Worm (Caenorhabditis elegans) whole organism, late embryonic: ENCODE results near the gene fbxa-126.

Source experiments
- F13H6.1 ChIP-seq: sonication (generic microtip); optimal IDR thresholded peaks from 2 replicates; lab custom pipeline; 2016; ENCODE audit warnings: missing genetic modification characterization, missing compliant biosample characterization
- K02D7.2 ChIP-seq: sonication (generic microtip); optimal IDR thresholded peaks from 2 replicates; lab custom pipeline; 2017; ENCODE audit warnings: mild to moderate bottlenecking, missing genetic modification characterization, missing compliant biosample characterization
- Y22D7AL.16 ChIP-seq: sonication (generic microtip); optimal IDR thresholded peaks from 2 replicates; lab custom pipeline; 2016; ENCODE audit warnings: missing genetic modification characterization, missing compliant biosample characterization
- ama-1 ChIP-seq: fragments of 150-350 bp; optimal IDR thresholded peaks from 2 replicates; lab custom pipeline; 2014
- ceh-18 ChIP-seq: sonication (generic microtip); optimal IDR thresholded peaks from 2 replicates; lab custom pipeline; 2016; ENCODE audit warnings: missing genetic modification characterization, missing compliant biosample characterization
- ceh-2 ChIP-seq: sonication (generic microtip); optimal IDR thresholded peaks from 2 replicates; lab custom pipeline; 2016; ENCODE audit warnings: missing genotype, missing genetic modification characterization, missing compliant biosample characterization
- ceh-22 ChIP-seq: sonication (generic microtip); optimal IDR thresholded peaks from 2 replicates; lab custom pipeline; 2017; ENCODE audit warnings: missing biosample characterization, missing genetic modification characterization
- ceh-30 ChIP-seq: fragments of 150-350 bp; optimal IDR thresholded peaks from 2 replicates; lab custom pipeline; 2014; ENCODE audit warnings: missing biosample characterization, missing genetic modification characterization
- ceh-31 ChIP-seq: sonication (generic microtip); optimal IDR thresholded peaks from 2 replicates; lab custom pipeline; 2016; ENCODE audit warnings: missing genetic modification characterization, missing compliant biosample characterization
- ceh-34 ChIP-seq: sonication (generic microtip); optimal IDR thresholded peaks from 2 replicates; lab custom pipeline; 2016; ENCODE audit warnings: mild to moderate bottlenecking, missing genetic modification characterization, missing compliant biosample characterization
- ceh-45 ChIP-seq: fragments of 200-800 bp; sonication (Bioruptor generic); IDR thresholded peaks from 2 replicates; pipeline ENCODE4 v1.3.6; 2022; ENCODE audit warnings: missing genetic modification reagents, missing genetic modification characterization, missing compliant biosample characterization
- ceh-48 ChIP-seq: sonication (generic microtip); optimal IDR thresholded peaks from 2 replicates; lab custom pipeline; 2016; ENCODE audit warnings: missing genetic modification characterization, inconsistent platforms, missing compliant biosample characterization
- dve-1 ChIP-seq: sonication (generic microtip); optimal IDR thresholded peaks from 2 replicates; lab custom pipeline; 2017; ENCODE audit warnings: antibody characterized with exemption, mild to moderate bottlenecking, missing genetic modification characterization, missing compliant biosample characterization
- elt-2 ChIP-seq: sonication (generic microtip); optimal IDR thresholded peaks from 2 replicates; lab custom pipeline; 2016; ENCODE audit warnings: missing genetic modification reagents, missing genetic modification characterization, missing compliant biosample characterization
- elt-4 ChIP-seq: sonication (generic microtip); optimal IDR thresholded peaks from 2 replicates; lab custom pipeline; 2016; ENCODE audit warnings: missing genetic modification characterization, missing compliant biosample characterization
- ets-4 ChIP-seq: sonication (generic microtip); optimal IDR thresholded peaks from 2 replicates; lab custom pipeline; 2016; ENCODE audit warnings: missing genetic modification characterization, missing compliant biosample characterization
- eyg-1 ChIP-seq: sonication (generic microtip); optimal IDR thresholded peaks from 2 replicates; lab custom pipeline; 2016; ENCODE audit warnings: missing genotype, missing genetic modification characterization, missing compliant biosample characterization
- fax-1 ChIP-seq: sonication (generic microtip); optimal IDR thresholded peaks from 2 replicates; lab custom pipeline; 2016; ENCODE audit warnings: missing genotype, missing genetic modification characterization, missing compliant biosample characterization
- fkh-10 ChIP-seq: fragments of 150-350 bp; optimal IDR thresholded peaks from 2 replicates; lab custom pipeline; 2014; ENCODE audit warnings: missing biosample characterization, missing genetic modification reagents, missing genetic modification characterization
- fkh-6 ChIP-seq: sonication (generic microtip); optimal IDR thresholded peaks from 2 replicates; lab custom pipeline; 2016; ENCODE audit warnings: missing genetic modification characterization, missing compliant biosample characterization
- gmeb-2 ChIP-seq: sonication (generic microtip); optimal IDR thresholded peaks from 2 replicates; lab custom pipeline; 2016; ENCODE audit warnings: missing genetic modification characterization, inconsistent platforms, missing compliant biosample characterization
- hlh-15 ChIP-seq: sonication (generic microtip); optimal IDR thresholded peaks from 2 replicates; lab custom pipeline; 2016; ENCODE audit warnings: missing genetic modification characterization, missing compliant biosample characterization
- hlh-8 ChIP-seq: sonication (generic microtip); optimal IDR thresholded peaks from 2 replicates; lab custom pipeline; 2016; ENCODE audit warnings: missing genotype, missing genetic modification characterization, missing compliant biosample characterization
- lim-6 ChIP-seq: sonication (generic microtip); optimal IDR thresholded peaks from 2 replicates; lab custom pipeline; 2016; ENCODE audit warnings: missing genetic modification characterization, missing compliant biosample characterization
- lin-11 ChIP-seq: fragments of 200-800 bp; sonication (Bioruptor generic); optimal IDR thresholded peaks from 2 replicates; lab custom pipeline; 2018; ENCODE audit warnings: mild to moderate bottlenecking, missing genetic modification characterization, missing compliant biosample characterization
- madf-2 ChIP-seq: sonication (generic microtip); optimal IDR thresholded peaks from 2 replicates; lab custom pipeline; 2017; ENCODE audit warnings: missing genetic modification characterization, missing compliant biosample characterization
- mec-3 ChIP-seq: sonication (generic microtip); optimal IDR thresholded peaks from 2 replicates; lab custom pipeline; 2016; ENCODE audit warnings: borderline replicate concordance, missing genetic modification characterization, missing compliant biosample characterization
- nfya-1 ChIP-seq: sonication (generic microtip); optimal IDR thresholded peaks from 2 replicates; lab custom pipeline; 2017; ENCODE audit warnings: missing genetic modification characterization, mild to moderate bottlenecking, missing compliant biosample characterization, antibody characterized with exemption, moderate library complexity
- nhr-11 ChIP-seq: fragments of 150-350 bp; optimal IDR thresholded peaks from 2 replicates; lab custom pipeline; 2014; ENCODE audit warnings: missing biosample characterization, missing genetic modification characterization
- pag-3 ChIP-seq: sonication (generic microtip); optimal IDR thresholded peaks from 2 replicates; lab custom pipeline; 2016; ENCODE audit warnings: missing compliant biosample characterization, missing genetic modification characterization, borderline replicate concordance
- pha-2 ChIP-seq: sonication (generic microtip); optimal IDR thresholded peaks from 2 replicates; lab custom pipeline; 2017; ENCODE audit warnings: mild to moderate bottlenecking, missing genetic modification characterization, missing compliant biosample characterization
- ref-2 ChIP-seq: sonication (generic microtip); optimal IDR thresholded peaks from 2 replicates; lab custom pipeline; 2016; ENCODE audit warnings: missing genetic modification characterization, missing compliant biosample characterization
- rnt-1 ChIP-seq: sonication (generic microtip); optimal IDR thresholded peaks from 2 replicates; lab custom pipeline; 2016; ENCODE audit warnings: missing genetic modification characterization, missing compliant biosample characterization
- sdc-2 ChIP-seq: sonication (generic microtip); optimal IDR thresholded peaks from 2 replicates; lab custom pipeline; 2016; ENCODE audit warnings: missing genotype, missing genetic modification characterization, missing compliant biosample characterization
- sox-2 ChIP-seq: fragments of 200-800 bp; sonication (Bioruptor generic); IDR thresholded peaks from 2 replicates; pipeline ENCODE4 v1.3.6; 2022; ENCODE audit warnings: missing genetic modification reagents, missing genetic modification characterization, missing compliant biosample characterization
- tbx-2 ChIP-seq: sonication (generic microtip); optimal IDR thresholded peaks from 2 replicates; lab custom pipeline; 2016; ENCODE audit warnings: missing genetic modification characterization, missing compliant biosample characterization
- ttx-3 ChIP-seq: sonication (generic microtip); optimal IDR thresholded peaks from 2 replicates; lab custom pipeline; 2016; ENCODE audit warnings: missing genetic modification reagents, missing genetic modification characterization, missing compliant biosample characterization
- unc-55 ChIP-seq: sonication (generic microtip); optimal IDR thresholded peaks from 2 replicates; lab custom pipeline; 2017; ENCODE audit warnings: missing biosample characterization, missing genetic modification reagents, missing genetic modification characterization
- unc-86 ChIP-seq: sonication (generic microtip); optimal IDR thresholded peaks from 2 replicates; lab custom pipeline; 2016; ENCODE audit warnings: missing genetic modification characterization, missing compliant biosample characterization
- zip-5 ChIP-seq: sonication (generic microtip); optimal IDR thresholded peaks from 2 replicates; lab custom pipeline; 2016; ENCODE audit warnings: missing genetic modification characterization, missing compliant biosample characterization
- ztf-16 ChIP-seq: sonication (generic microtip); optimal IDR thresholded peaks from 2 replicates; lab custom pipeline; 2017; ENCODE audit warnings: missing genetic modification characterization, missing compliant biosample characterization

The fbxa-126 gene

ce11 chrIV:14343756-14344155 is 22.2 kb upstream of the fbxa-126 start, which contains the start of gene srlf-28:
Gene srlf-28, minus strand, starts transcription at chrIV:14343856.
- no peak for TF ChIP-seq ets-4
- no peak for TF ChIP-seq Y22D7AL.16
- no peak for TF ChIP-seq dve-1 (tag; lab: Kevin White, UChicago)
- TF ChIP-seq ceh-31 (tag; lab: Kevin White, UChicago), result no peak
- no peak for TF ChIP-seq fkh-10
- TF ChIP-seq fkh-6, result no peak
- no peak for TF ChIP-seq ceh-34
- no peak for TF ChIP-seq nhr-11 (tag; lab: Kevin White, UChicago)
- no peak for TF ChIP-seq ceh-48
- no peak for TF ChIP-seq mec-3 (tag; lab: Kevin White, UChicago)
- no peak for TF ChIP-seq ceh-22 (tag; lab: Kevin White, UChicago)

ce11 chrIV:14339657-14340056 is 18.1 kb upstream of the fbxa-126 start, which contains the start of gene Y67A10A.11:
Gene Y67A10A.11, plus strand, starts transcription at chrIV:14339957.
- no peak for TF ChIP-seq gmeb-2
- TF ChIP-seq ets-4, result no peak
- no peak for TF ChIP-seq ceh-31 (tag; lab: Kevin White, UChicago)
- no peak for TF ChIP-seq sox-2 (GFP tag; lab: Robert Waterston, UW)
- no peak for TF ChIP-seq fkh-6
- no peak for TF ChIP-seq elt-2 (tag; lab: Kevin White, UChicago)
- TF ChIP-seq hlh-15 (tag; lab: Kevin White, UChicago), result no peak
- no peak for TF ChIP-seq eyg-1 (tag; lab: Kevin White, UChicago)
- no peak for TF ChIP-seq ref-2 (tag; lab: Kevin White, UChicago)
- no peak for TF ChIP-seq unc-55 (GFP tag; lab: Kevin White, UChicago)

- TF ChIP-seq ref-2 (tag; lab: Kevin White, UChicago) (no peak), elt-4 (tag; lab: Kevin White, UChicago) (no peak)
Observed at ce11 chrIV:14337757-14338156, 16.2 kb upstream of the fbxa-126 start, which contains the start of gene Y67A10A.2. Gene Y67A10A.2, plus strand, starts transcription at chrIV:14338057.

ce11 chrIV:14335768-14336167 is 14.2 kb upstream of the fbxa-126 start:
- TF ChIP-seq unc-55 (GFP tag; lab: Kevin White, UChicago) (no peak), nhr-11 (tag; lab: Kevin White, UChicago) (no peak)

- TF ChIP-seq sdc-2 (tag; lab: Kevin White, UChicago), result no peak
- TF ChIP-seq, all 69 proteins: peak for 0
Observed at ce11 chrIV:14334359-14334758, 12.8 kb upstream of the fbxa-126 start, which contains the start of gene Y67A10A.3. Gene Y67A10A.3, minus strand, starts transcription at chrIV:14334459.

ce11 chrIV:14326694-14327298 is 5.2 kb upstream of the fbxa-126 start:
- TF ChIP-seq ceh-30 (tag; lab: Kevin White, UChicago), result no peak
- peak; percentile 48 for TF ChIP-seq elt-2 (tag; lab: Kevin White, UChicago)
- TF ChIP-seq dve-1 (tag; lab: Kevin White, UChicago), result peak; percentile 32
- TF ChIP-seq hlh-8 (tag; lab: Kevin White, UChicago), result peak; percentile 20
- TF ChIP-seq fax-1 (tag; lab: Kevin White, UChicago), result no peak
- TF ChIP-seq ceh-18 (tag; lab: Kevin White, UChicago), result peak; percentile 19
- peak; percentile 7 for TF ChIP-seq rnt-1 (tag; lab: Kevin White, UChicago)
- TF ChIP-seq tbx-2, result peak; percentile 53
- TF ChIP-seq pha-2 (tag; lab: Kevin White, UChicago), result no peak
- TF ChIP-seq nfya-1 (tag; lab: Kevin White, UChicago), result peak; percentile 17
- peak; percentile 43 for TF ChIP-seq ref-2 (tag; lab: Kevin White, UChicago)

ce11 chrIV:14326283-14326682 is 4.7 kb upstream of the fbxa-126 start, which contains the start of gene fbxa-83:
Gene fbxa-83, minus strand, starts transcription at chrIV:14326383.
- no peak for TF ChIP-seq ama-1
- TF ChIP-seq lin-11 (tag; lab: Kevin White, UChicago), result no peak
- TF ChIP-seq unc-86 (tag; lab: Kevin White, UChicago), result no peak
- no peak for TF ChIP-seq madf-2 (tag; lab: Kevin White, UChicago)
- TF ChIP-seq ceh-18 (tag; lab: Kevin White, UChicago), result no peak
- no peak for TF ChIP-seq ztf-16 (tag; lab: Kevin White, UChicago)
- TF ChIP-seq ceh-45 (GFP tag; lab: Robert Waterston, UW), result no peak
- no peak for TF ChIP-seq fkh-10
- no peak for TF ChIP-seq tbx-2
- TF ChIP-seq ttx-3 (tag; lab: Kevin White, UChicago), result no peak
- no peak for TF ChIP-seq pag-3 (tag; lab: Kevin White, UChicago)
- TF ChIP-seq F13H6.1 (tag; lab: Kevin White, UChicago), result no peak
- no peak for TF ChIP-seq ceh-2 (tag; lab: Kevin White, UChicago)
- no peak for TF ChIP-seq zip-5
- TF ChIP-seq lim-6 (tag; lab: Kevin White, UChicago), result no peak
- TF ChIP-seq fax-1 (tag; lab: Kevin White, UChicago), result no peak
- no peak for TF ChIP-seq K02D7.2 (tag; lab: Kevin White, UChicago)
- no peak for TF ChIP-seq ceh-34
